Fruit fly (Drosophila melanogaster) whole organism, prepupa: ENCODE results near the gene CG10993.

ENCODE experiments used
- CG15336 ChIP-seq: fragments of 200-800 bp; sonication (Bioruptor generic); IDR thresholded peaks from 2 replicates; pipeline ENCODE4 v1.3.6; 2022; ENCODE audit warnings: missing biosample characterization, missing genetic modification characterization
- Hr38 ChIP-seq: sonication (Bioruptor generic); optimal IDR thresholded peaks from 2 replicates; lab custom pipeline; 2016; ENCODE audit warnings: missing biosample characterization, missing genetic modification characterization

DNA sequence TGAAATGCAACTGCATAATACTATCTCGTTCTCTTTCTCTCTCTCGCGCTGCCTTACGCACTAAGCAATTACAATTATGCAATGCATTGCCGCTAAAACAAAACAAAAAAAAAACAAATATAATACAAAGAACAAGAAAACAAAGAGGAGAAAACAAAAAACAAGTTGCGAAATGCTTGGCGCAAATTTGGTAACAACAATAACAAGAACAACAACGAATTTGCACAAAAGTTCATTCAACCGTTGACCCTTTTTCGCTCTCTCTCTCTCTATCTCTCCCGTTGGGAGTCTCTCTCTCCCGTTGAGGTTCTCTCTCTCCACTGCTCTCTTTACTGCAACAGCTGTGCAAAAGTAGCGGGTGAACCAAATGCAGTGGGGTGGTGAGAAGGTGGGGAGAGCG lies 43.9 kb downstream of the CG10993 start:
- TF ChIP-seq CG15336 (GFP tag; lab: Robert Waterston, UW) (peak; percentile 67), Hr38 (GFP tag; lab: Kevin White, UChicago) (no peak)
